Worm (Caenorhabditis elegans) whole organism, early embryonic: Measurements from ENCODE around the gene R03D7.15.
"Not testable (repeated sequence)": the region's sequence is repeated elsewhere in the genome, so short reads cannot be mapped to it uniquely, and the experiment has no call there.

Experiments used
- B0310.2 ChIP-seq: sonication (generic microtip); optimal IDR thresholded peaks from 2 replicates; lab custom pipeline; 2016; ENCODE audit warnings: mild to moderate bottlenecking, missing genetic modification characterization, missing compliant biosample characterization
- F13C5.2 ChIP-seq: sonication (generic microtip); optimal IDR thresholded peaks from 2 replicates; lab custom pipeline; 2017; ENCODE audit warnings: mild to moderate bottlenecking, missing genetic modification characterization, inconsistent platforms, missing compliant biosample characterization
- ama-1 ChIP-seq: fragments of 150-350 bp; optimal IDR thresholded peaks from 2 replicates; lab custom pipeline; 2014
- ceh-36 ChIP-seq: sonication (generic microtip); optimal IDR thresholded peaks from 2 replicates; lab custom pipeline; 2016; ENCODE audit warnings: missing genetic modification characterization, inconsistent platforms, missing compliant biosample characterization
- ets-7 ChIP-seq: sonication (generic microtip); optimal IDR thresholded peaks from 2 replicates; lab custom pipeline; 2016; ENCODE audit warnings: missing genotype, missing genetic modification characterization, missing compliant biosample characterization
- flt-1 ChIP-seq: fragments of 200-800 bp; sonication (Bioruptor generic); IDR thresholded peaks from 2 replicates; pipeline ENCODE4 v1.3.6; 2022; ENCODE audit warnings: missing genetic modification characterization, missing compliant biosample characterization
- hmg-4 ChIP-seq: fragments of 200-800 bp; sonication (Bioruptor generic); optimal IDR thresholded peaks from 2 replicates; lab custom pipeline; 2018; ENCODE audit warnings: mild to moderate bottlenecking, missing genetic modification characterization, missing compliant biosample characterization
- hnd-1 ChIP-seq: sonication (generic microtip); optimal IDR thresholded peaks from 2 replicates; lab custom pipeline; 2016; ENCODE audit warnings: missing genetic modification characterization, missing compliant biosample characterization
- pes-1 ChIP-seq: fragments of 200-800 bp; sonication (Bioruptor generic); IDR thresholded peaks from 2 replicates; pipeline ENCODE4 v1.3.6; 2022; ENCODE audit warnings: missing genetic modification reagents, missing genetic modification characterization, missing compliant biosample characterization
- sea-1 ChIP-seq: fragments of 200-800 bp; sonication (Bioruptor generic); conservative IDR thresholded peaks from 2 replicates; pipeline ENCODE4 v1.3.6; 2022; ENCODE audit warnings: missing genetic modification characterization, missing compliant biosample characterization
- tbx-37 ChIP-seq: fragments of 200-800 bp; sonication (Bioruptor generic); conservative IDR thresholded peaks from 2 replicates; pipeline ENCODE4 v1.3.6; 2022; ENCODE audit warnings: missing genetic modification reagents, missing genetic modification characterization, missing compliant biosample characterization
- tra-4 ChIP-seq: sonication (generic microtip); optimal IDR thresholded peaks from 2 replicates; lab custom pipeline; 2017; ENCODE audit warnings: missing genetic modification characterization, missing compliant biosample characterization

DNA sequence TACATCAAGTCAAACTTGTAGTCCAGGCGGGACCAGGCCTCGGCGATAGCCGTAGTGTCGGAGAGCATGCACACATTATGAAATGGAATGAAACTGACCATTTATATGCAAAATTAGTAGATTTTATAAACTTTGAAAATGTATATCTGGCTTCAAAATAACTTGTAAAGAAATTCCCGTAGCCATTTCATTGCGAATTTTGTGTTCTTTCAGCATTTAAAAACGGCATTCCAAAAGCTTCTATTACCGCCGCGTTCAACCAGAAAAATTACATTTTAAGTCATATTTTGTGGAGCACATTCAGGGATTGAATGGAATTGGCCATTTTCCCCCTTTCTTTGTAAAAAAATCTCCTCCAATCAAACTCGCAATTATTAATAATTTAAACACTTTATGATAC is 19.1 kb upstream of the R03D7.15 start, which contains the start of gene Y19D2B.1:
- TF ChIP-seq sea-1 (GFP tag; lab: Robert Waterston, UW); hnd-1 (tag; lab: Kevin White, UChicago); tra-4; tbx-37 (GFP tag; lab: Robert Waterston, UW); flt-1 (GFP tag; lab: Robert Waterston, UW); F13C5.2 (tag; lab: Kevin White, UChicago); ama-1 (lab: Kevin White, UChicago); hmg-4; ets-7 (tag; lab: Kevin White, UChicago); ceh-36; B0310.2 (tag; lab: Kevin White, UChicago); pes-1: not testable (repeated sequence)
